Fruit fly (Drosophila melanogaster): ENCODE data around the gene Med.

The Med gene

dm6 chr3R:31588374-31588773 is 22.5 kb upstream of the Med start, which contains the start of gene CG1635 (continued):
- TF ChIP-seq kah (GFP tag; optimal IDR thresholded peaks at IDR 0.05) (peak; percentile 99), ewg (GFP tag; optimal IDR thresholded peaks at IDR 0.05) (peak; percentile 98), CG7357 (GFP tag; IDR thresholded peaks at IDR 0.05) (peak; percentile 95), CG3995 (GFP tag; optimal IDR thresholded peaks at IDR 0.05) (peak; percentile 87), ase (GFP tag; IDR thresholded peaks at IDR 0.05) (peak; percentile 99), Atf6 (GFP tag; IDR thresholded peaks at IDR 0.05) (peak; percentile 100), pzg (GFP tag; optimal IDR thresholded peaks at IDR 0.05) (peak; percentile 40), Fer2 (tag; optimal IDR thresholded peaks at IDR 0.05) (peak; percentile 99), Elba2 (GFP tag; optimal IDR thresholded peaks at IDR 0.05) (peak; percentile 91), Blimp-1 (GFP tag; optimal IDR thresholded peaks at IDR 0.05) (peak; percentile 99), CG1602 (GFP tag; optimal IDR thresholded peaks at IDR 0.05) (peak; percentile 97), Camta (GFP tag; optimal IDR thresholded peaks at IDR 0.05) (peak; percentile 98), HLH54F (GFP tag; optimal IDR thresholded peaks at IDR 0.05) (peak; percentile 98), Usf (GFP tag; optimal IDR thresholded peaks at IDR 0.05) (peak; percentile 98), Spps (tag; optimal IDR thresholded peaks at IDR 0.05) (peak; percentile 100), ranshi (GFP tag; IDR thresholded peaks at IDR 0.05) (peak; percentile 100), Atf3 (GFP tag; optimal IDR thresholded peaks at IDR 0.05) (peak; percentile 99), BEAF-32 (GFP tag; optimal IDR thresholded peaks at IDR 0.05) (peak; percentile 32), TFAM (GFP tag; optimal IDR thresholded peaks at IDR 0.05) (peak; percentile 94), MTF-1 (GFP tag; optimal IDR thresholded peaks at IDR 0.05; ENCODE audit: borderline replicate concordance) (peak; percentile 99), CG18764 (GFP tag; optimal IDR thresholded peaks at IDR 0.05) (peak; percentile 97), Abd-B (GFP tag; optimal IDR thresholded peaks at IDR 0.05) (peak; percentile 88), CG3281 (GFP tag; optimal IDR thresholded peaks at IDR 0.05) (peak; percentile 100), crc (GFP tag; optimal IDR thresholded peaks at IDR 0.05) (peak; percentile 97), tup (GFP tag; optimal IDR thresholded peaks at IDR 0.05) (peak; percentile 98), Lim3 (GFP tag; IDR thresholded peaks at IDR 0.05) (peak; percentile 97), CG10274 (GFP tag; optimal IDR thresholded peaks at IDR 0.05) (peak; percentile 94), jigr1 (GFP tag; IDR thresholded peaks at IDR 0.05) (peak; percentile 97), da (GFP tag; optimal IDR thresholded peaks at IDR 0.05) (peak; percentile 97), so (GFP tag; IDR thresholded peaks at IDR 0.05) (peak; percentile 100), Oli (tag; optimal IDR thresholded peaks at IDR 0.05) (peak; percentile 100), trem (tag; optimal IDR thresholded peaks at IDR 0.05) (peak; percentile 97), CG10209 (GFP tag; optimal IDR thresholded peaks at IDR 0.05) (peak; percentile 99), Ravus (GFP tag; IDR thresholded peaks at IDR 0.05) (peak; percentile 98), eve (GFP tag; optimal IDR thresholded peaks at IDR 0.05) (no peak), CG17186 (GFP tag; optimal IDR thresholded peaks at IDR 0.05) (peak; percentile 94), Deaf1 (tag; optimal IDR thresholded peaks at IDR 0.05) (peak; percentile 93), CG15479 (GFP tag; optimal IDR thresholded peaks at IDR 0.05) (peak; percentile 85), peb (GFP tag; IDR thresholded peaks at IDR 0.05) (peak; percentile 98), CG9876 (GFP tag; optimal IDR thresholded peaks at IDR 0.05) (peak; percentile 88), Fer1 (GFP tag; optimal IDR thresholded peaks at IDR 0.05) (peak; percentile 100), usp (GFP tag; optimal IDR thresholded peaks at IDR 0.05) (no peak), CG11398 (GFP tag; optimal IDR thresholded peaks at IDR 0.05) (peak; percentile 98), CG17912 (GFP tag; optimal IDR thresholded peaks at IDR 0.05) (peak; percentile 99), esg (GFP tag; conservative IDR thresholded peaks at IDR 0.05) (peak; percentile 99), trh (GFP tag; optimal IDR thresholded peaks at IDR 0.05) (peak; percentile 96), NfI (GFP tag; optimal IDR thresholded peaks at IDR 0.05) (peak; percentile 100), CG11696 (GFP tag; IDR thresholded peaks at IDR 0.05) (peak; percentile 97), zfh1 (GFP tag; IDR thresholded peaks at IDR 0.05) (peak; percentile 99), exex (tag; optimal IDR thresholded peaks at IDR 0.05) (peak; percentile 98), Stat92E (GFP tag; optimal IDR thresholded peaks at IDR 0.05) (peak in 1 of 3 experiments; percentile 90)
